Worm (Caenorhabditis elegans) whole organism, L1 larva: ENCODE measurements around the gene B0035.21.
A peak's percentile ranks its signal among the peaks of the same experiment; 100 is the strongest.

ENCODE experiments used
- C16A3.4 ChIP-seq: fragments of 150-350 bp; optimal IDR thresholded peaks from 2 replicates; lab custom pipeline; 2014; ENCODE audit warnings: missing biosample characterization, missing genetic modification characterization
- C34B4.2 ChIP-seq: sonication (generic microtip); optimal IDR thresholded peaks from 2 replicates; lab custom pipeline; 2017; ENCODE audit warnings: mild to moderate bottlenecking, missing genetic modification characterization, missing compliant biosample characterization
- F16B12.6 ChIP-seq: fragments of 150-350 bp; optimal IDR thresholded peaks from 2 replicates; lab custom pipeline; 2014; ENCODE audit warnings: missing biosample characterization, missing genetic modification characterization
- aha-1 ChIP-seq: fragments of 150-350 bp; optimal IDR thresholded peaks from 2 replicates; lab custom pipeline; 2014; ENCODE audit warnings: missing biosample characterization, missing genetic modification characterization
- alr-1 ChIP-seq: fragments of 200-800 bp; sonication (Bioruptor generic); optimal IDR thresholded peaks from 2 replicates; lab custom pipeline; 2018; ENCODE audit warnings: borderline replicate concordance, mild to moderate bottlenecking, missing genetic modification characterization, missing compliant biosample characterization
- ama-1 ChIP-seq: fragments of 150-350 bp; optimal IDR thresholded peaks from 2 replicates; lab custom pipeline; 2014
- ceh-63 ChIP-seq: fragments of 200-800 bp; sonication (Bioruptor generic); optimal IDR thresholded peaks from 2 replicates; lab custom pipeline; 2018; ENCODE audit warnings: mild to moderate bottlenecking, missing genetic modification characterization, missing compliant biosample characterization
- ceh-82 ChIP-seq, 3 experiments: fragments of 150-350 bp in 1 of 3; sonication (generic microtip) in 2 of 3; optimal IDR thresholded peaks; 2 replicates each; lab custom pipeline; 2014 to 2017; ENCODE audit warnings: missing biosample characterization in 3 of 3, missing genetic modification characterization in 3 of 3
- ceh-88 ChIP-seq: fragments of 200-800 bp; sonication (Bioruptor generic); IDR thresholded peaks from 2 replicates; pipeline ENCODE4 v1.3.6; 2022; ENCODE audit warnings: missing genetic modification characterization, missing compliant biosample characterization
- ceh-90 ChIP-seq: sonication (generic microtip); optimal IDR thresholded peaks from 2 replicates; lab custom pipeline; 2016; ENCODE audit warnings: missing genetic modification characterization, missing compliant biosample characterization
- ces-1 ChIP-seq: fragments of 150-350 bp; optimal IDR thresholded peaks from 2 replicates; lab custom pipeline; 2014; ENCODE audit warnings: missing biosample characterization, missing genetic modification reagents, missing genetic modification characterization
- efl-3 ChIP-seq: fragments of 200-800 bp; sonication (Bioruptor generic); optimal IDR thresholded peaks from 2 replicates; lab custom pipeline; 2018; ENCODE audit warnings: mild to moderate bottlenecking, missing genetic modification characterization, missing compliant biosample characterization
- egl-13 ChIP-seq: sonication (generic microtip); optimal IDR thresholded peaks from 2 replicates; lab custom pipeline; 2016; ENCODE audit warnings: missing genotype, missing genetic modification reagents, missing genetic modification characterization, missing compliant biosample characterization
- elt-2 ChIP-seq: sonication (generic microtip); optimal IDR thresholded peaks from 2 replicates; lab custom pipeline; 2016; ENCODE audit warnings: missing genetic modification characterization, mild to moderate bottlenecking, inconsistent platforms, missing compliant biosample characterization, missing genetic modification reagents
- elt-3 ChIP-seq, 6 experiments: fragments of 150-350 bp in 1 of 6; sonication (generic microtip); optimal IDR thresholded peaks; 2 replicates each; lab custom pipeline; 2017 to 2018; ENCODE audit warnings: missing biosample characterization in 6 of 6, missing genetic modification characterization in 6 of 6, inconsistent platforms in 1 of 6
- fkh-10 ChIP-seq: sonication (generic microtip); optimal IDR thresholded peaks from 2 replicates; lab custom pipeline; 2017; ENCODE audit warnings: missing biosample characterization, missing genetic modification reagents, missing genetic modification characterization
- fkh-4 ChIP-seq: sonication (generic microtip); optimal IDR thresholded peaks from 2 replicates; lab custom pipeline; 2016; ENCODE audit warnings: missing compliant biosample characterization, missing genetic modification characterization, borderline replicate concordance
- grh-1 ChIP-seq: fragments of 200-800 bp; sonication (Bioruptor generic); IDR thresholded peaks from 2 replicates; pipeline ENCODE4 v1.3.6; 2022; ENCODE audit warnings: missing genetic modification reagents, missing genetic modification characterization, missing compliant biosample characterization
- hlh-4 ChIP-seq: sonication (generic microtip); optimal IDR thresholded peaks from 2 replicates; lab custom pipeline; 2016; ENCODE audit warnings: mild to moderate bottlenecking, missing genetic modification characterization, missing compliant biosample characterization
- hpl-2 ChIP-seq: fragments of 150-350 bp; optimal IDR thresholded peaks from 2 replicates; lab custom pipeline; 2014; ENCODE audit warnings: missing biosample characterization, missing genetic modification reagents, missing genetic modification characterization
- lin-14 ChIP-seq: fragments of 200-800 bp; sonication (Bioruptor generic); optimal IDR thresholded peaks from 2 replicates; lab custom pipeline; 2018; ENCODE audit warnings: mild to moderate bottlenecking, missing genetic modification characterization, moderate library complexity, missing compliant biosample characterization
- lin-39 ChIP-seq: fragments of 150-350 bp; optimal IDR thresholded peaks from 2 replicates; lab custom pipeline; 2014; ENCODE audit warnings: missing biosample characterization, missing genetic modification reagents, missing genetic modification characterization
- lsy-2 ChIP-seq, 2 experiments: fragments of 150-350 bp; optimal IDR thresholded peaks; 2 replicates each; lab custom pipeline; 2014; ENCODE audit warnings: missing biosample characterization in 2 of 2, missing genetic modification characterization in 2 of 2
- mab-9 ChIP-seq: fragments of 200-800 bp; sonication (Bioruptor generic); IDR thresholded peaks from 2 replicates; pipeline ENCODE4 v1.3.6; 2022; ENCODE audit warnings: missing genetic modification reagents, missing genetic modification characterization, missing compliant biosample characterization
- mef-2 ChIP-seq: fragments of 150-350 bp; optimal IDR thresholded peaks from 2 replicates; lab custom pipeline; 2014; ENCODE audit warnings: missing biosample characterization, missing genetic modification characterization
- mep-1 ChIP-seq: fragments of 150-350 bp; optimal IDR thresholded peaks from 2 replicates; lab custom pipeline; 2014; ENCODE audit warnings: missing biosample characterization, missing genetic modification characterization
- nhr-11 ChIP-seq: fragments of 150-350 bp; optimal IDR thresholded peaks from 2 replicates; lab custom pipeline; 2014; ENCODE audit warnings: missing biosample characterization, missing genetic modification characterization
- nhr-12 ChIP-seq: sonication (generic microtip); optimal IDR thresholded peaks from 2 replicates; lab custom pipeline; 2017; ENCODE audit warnings: missing biosample characterization, missing genetic modification characterization
- nhr-20 ChIP-seq: sonication (generic microtip); optimal IDR thresholded peaks from 2 replicates; lab custom pipeline; 2016; ENCODE audit warnings: mild to moderate bottlenecking, missing genetic modification characterization, missing compliant biosample characterization
- nhr-237 ChIP-seq: fragments of 150-350 bp; optimal IDR thresholded peaks from 2 replicates; lab custom pipeline; 2014; ENCODE audit warnings: missing biosample characterization, missing genetic modification characterization
- nhr-28 ChIP-seq: fragments of 150-350 bp; optimal IDR thresholded peaks from 2 replicates; lab custom pipeline; 2014; ENCODE audit warnings: missing biosample characterization, missing genetic modification characterization
- nhr-76 ChIP-seq: sonication (generic microtip); optimal IDR thresholded peaks from 2 replicates; lab custom pipeline; 2017; ENCODE audit warnings: missing biosample characterization, missing genetic modification characterization
- nhr-77 ChIP-seq: fragments of 150-350 bp; optimal IDR thresholded peaks from 2 replicates; lab custom pipeline; 2014; ENCODE audit warnings: missing biosample characterization, missing genetic modification characterization
- nhr-84 ChIP-seq: sonication (generic microtip); optimal IDR thresholded peaks from 2 replicates; lab custom pipeline; 2017; ENCODE audit warnings: missing biosample characterization, missing genetic modification characterization
- nhr-85 ChIP-seq: sonication (generic microtip); peaks from one replicate; lab custom pipeline; 2016; ENCODE audit warnings: missing genetic modification characterization, inconsistent platforms, missing compliant biosample characterization
- nhr-90 ChIP-seq: sonication (generic microtip); optimal IDR thresholded peaks from 2 replicates; lab custom pipeline; 2016; ENCODE audit warnings: mild to moderate bottlenecking, missing genetic modification characterization, missing compliant biosample characterization; ENCODE audit not compliant: poor library complexity
- rnt-1 ChIP-seq: sonication (generic microtip); optimal IDR thresholded peaks from 2 replicates; lab custom pipeline; 2016; ENCODE audit warnings: mild to moderate bottlenecking, missing genetic modification characterization, moderate library complexity, missing compliant biosample characterization
- snpc-4 ChIP-seq: fragments of 150-350 bp; optimal IDR thresholded peaks from 2 replicates; lab custom pipeline; 2014; ENCODE audit warnings: missing biosample characterization, missing genetic modification characterization
- snu-23 ChIP-seq: sonication (generic microtip); optimal IDR thresholded peaks from 2 replicates; lab custom pipeline; 2016; ENCODE audit warnings: missing genetic modification characterization, missing compliant biosample characterization
- swsn-7 ChIP-seq: sonication (generic microtip); optimal IDR thresholded peaks from 2 replicates; lab custom pipeline; 2016; ENCODE audit warnings: missing genetic modification characterization, missing compliant biosample characterization
- unc-62 ChIP-seq: fragments of 150-350 bp; optimal IDR thresholded peaks from 2 replicates; lab custom pipeline; 2014; ENCODE audit warnings: missing biosample characterization, missing genetic modification reagents, missing genetic modification characterization
- ztf-11 ChIP-seq, 2 experiments: sonication (generic microtip); optimal IDR thresholded peaks; 2 replicates each; lab custom pipeline; 2016 to 2017; ENCODE audit warnings: missing genetic modification characterization in 2 of 2, missing biosample characterization in 1 of 2, missing compliant biosample characterization in 1 of 2
- ztf-4 ChIP-seq: fragments of 150-350 bp; optimal IDR thresholded peaks from 2 replicates; lab custom pipeline; 2014; ENCODE audit warnings: missing biosample characterization, missing genetic modification characterization

Gene B0035.21

ce11 chrIV:11310624-11311023 lies 16.4 kb upstream of the B0035.21 start, which contains the start of gene znf-207 (continued):
- TF ChIP-seq fkh-10 (peak; percentile 15), ztf-4 (tag; lab: Kevin White, UChicago) (no peak), nhr-28 (no peak), nhr-90 (tag; lab: Kevin White, UChicago) (no peak), unc-62 (GFP tag; lab: Kevin White, UChicago) (no peak), lsy-2 (tag; optimal IDR thresholded peaks at IDR 0.05; lab: Kevin White, UChicago) (peak; percentile 3 to 56), ceh-63 (GFP tag; lab: Kevin White, UChicago) (no peak), egl-13 (tag; lab: Kevin White, UChicago) (no peak), lin-39 (no peak), ztf-11 (tag; optimal IDR thresholded peaks at IDR 0.05; lab: Kevin White, UChicago) (no peak), elt-2 (tag; lab: Kevin White, UChicago) (no peak), nhr-237 (tag; lab: Kevin White, UChicago) (no peak), hlh-4 (tag; lab: Kevin White, UChicago) (no peak), lin-14 (GFP tag; lab: Kevin White, UChicago) (peak; percentile 70), nhr-77 (tag; lab: Kevin White, UChicago) (no peak), C16A3.4 (tag; lab: Kevin White, UChicago) (peak; percentile 48), fkh-4 (no peak), hpl-2 (GFP tag; lab: Kevin White, UChicago) (no peak), snpc-4 (tag; lab: Kevin White, UChicago) (no peak), elt-3 (tag; optimal IDR thresholded peaks at IDR 0.05; lab: Kevin White, UChicago) (no peak), ceh-90 (tag; lab: Kevin White, UChicago) (no peak), aha-1 (no peak), efl-3 (GFP tag; lab: Kevin White, UChicago) (no peak), ceh-82 (tag; optimal IDR thresholded peaks at IDR 0.05; lab: Kevin White, UChicago) (peak; percentile 2 to 41 (median 9)), nhr-11 (tag; lab: Kevin White, UChicago) (no peak), ces-1 (GFP tag; lab: Kevin White, UChicago) (peak; percentile 80), nhr-85 (tag; lab: Kevin White, UChicago) (peak; percentile 22), mep-1 (tag; lab: Kevin White, UChicago) (peak; percentile 3), nhr-12 (tag; lab: Kevin White, UChicago) (no peak), snu-23 (GFP tag; lab: Kevin White, UChicago) (peak; percentile 53)

ce11 chrIV:11311484-11311883 lies 15.6 kb upstream of the B0035.21 start:
- no peak for TF ChIP-seq nhr-20 (tag; lab: Kevin White, UChicago)
- no peak for TF ChIP-seq ceh-88 (GFP tag; lab: Robert Waterston, UW)
- no peak for TF ChIP-seq fkh-10
- no peak for TF ChIP-seq swsn-7
- TF ChIP-seq grh-1, result no peak
- TF ChIP-seq fkh-4, result no peak
- TF ChIP-seq ama-1 (lab: Kevin White, UChicago), result no peak
- TF ChIP-seq mef-2 (tag; lab: Kevin White, UChicago), result no peak
- TF ChIP-seq nhr-76 (tag; lab: Kevin White, UChicago), result no peak
- no peak for TF ChIP-seq ztf-11 (tag; optimal IDR thresholded peaks at IDR 0.05; lab: Kevin White, UChicago)
- TF ChIP-seq ceh-63 (GFP tag; lab: Kevin White, UChicago), result no peak
- no peak for TF ChIP-seq elt-2 (tag; lab: Kevin White, UChicago)
- TF ChIP-seq nhr-237 (tag; lab: Kevin White, UChicago), result no peak
- no peak for TF ChIP-seq F16B12.6 (tag; lab: Kevin White, UChicago)
- TF ChIP-seq C34B4.2 (tag; lab: Kevin White, UChicago), result no peak
- no peak for TF ChIP-seq rnt-1
- no peak for TF ChIP-seq nhr-84
- no peak for TF ChIP-seq mab-9 (GFP tag; lab: Robert Waterston, UW)
- no peak for TF ChIP-seq nhr-90 (tag; lab: Kevin White, UChicago)
- no peak for TF ChIP-seq alr-1 (tag; lab: Kevin White, UChicago)
